Fruit fly (Drosophila melanogaster): ENCODE results near the gene aspr.
"Not testable (repeated sequence)": the region's sequence is repeated elsewhere in the genome, so short reads cannot be mapped to it uniquely, and the experiment has no call there.

aspr gene

dm6 chrX:20166484-20167038, 18.6 kb downstream of the aspr start, which contains the start of gene CG9577:
Gene CG9577 (plus strand): TSS chrX:20166673.
- TF ChIP-seq CG8478 (optimal IDR thresholded peaks at IDR 0.05) (no peak), CTCF (optimal IDR thresholded peaks at IDR 0.05) (no peak)

- TF ChIP-seq CTCF (optimal IDR thresholded peaks at IDR 0.05) (no peak), CG8478 (optimal IDR thresholded peaks at IDR 0.05) (no peak)
Observed at dm6 chrX:20169898-20170297, 22.0 kb downstream of the aspr start, which contains the start of the genes CG9581 and CG9578. Gene CG9581 (minus strand): TSS chrX:20169981. Gene CG9578 (plus strand): TSS chrX:20170222.

DNA sequence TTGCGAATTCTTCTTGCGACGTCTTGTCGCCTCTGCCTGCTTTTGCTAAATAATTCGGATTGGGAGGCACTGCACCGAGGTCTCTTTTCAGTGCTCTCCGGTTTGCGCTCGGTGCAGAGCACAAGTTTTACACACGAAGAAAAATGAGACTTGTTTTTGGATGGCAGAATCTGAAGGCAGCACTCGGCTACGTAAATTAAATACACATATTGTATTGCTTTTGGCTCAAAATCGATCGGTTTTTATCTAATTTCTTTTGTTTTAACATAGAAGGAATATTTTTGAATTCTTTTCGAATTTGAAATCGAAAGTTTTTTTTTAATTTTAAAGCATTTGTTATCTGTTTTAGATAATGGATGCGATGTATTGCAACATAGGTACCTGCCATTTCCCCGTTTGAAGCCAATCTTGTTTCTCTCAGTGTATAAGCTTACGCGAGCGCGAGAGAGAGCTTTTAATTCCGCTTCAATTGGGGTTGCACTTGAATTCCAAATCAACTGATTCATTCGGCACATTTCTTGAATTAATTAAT, 25.6 kb downstream of the aspr start, which contains the start of gene AnxB10:
Gene AnxB10 (minus strand): TSS at position 51 of the 532 bp plus-strand sequence.
- TF ChIP-seq CTCF (optimal IDR thresholded peaks at IDR 0.05), result no peak
- no peak for TF ChIP-seq CG8478 (optimal IDR thresholded peaks at IDR 0.05)

dm6 chrX:20178538-20178937, 30.6 kb downstream of the aspr start, which contains the start of gene Sdic1:
Gene Sdic1 (minus strand): TSS chrX:20178638.
- not testable (repeated sequence) for TF ChIP-seq CTCF, CG8478 (optimal IDR thresholded peaks at IDR 0.05)

DNA sequence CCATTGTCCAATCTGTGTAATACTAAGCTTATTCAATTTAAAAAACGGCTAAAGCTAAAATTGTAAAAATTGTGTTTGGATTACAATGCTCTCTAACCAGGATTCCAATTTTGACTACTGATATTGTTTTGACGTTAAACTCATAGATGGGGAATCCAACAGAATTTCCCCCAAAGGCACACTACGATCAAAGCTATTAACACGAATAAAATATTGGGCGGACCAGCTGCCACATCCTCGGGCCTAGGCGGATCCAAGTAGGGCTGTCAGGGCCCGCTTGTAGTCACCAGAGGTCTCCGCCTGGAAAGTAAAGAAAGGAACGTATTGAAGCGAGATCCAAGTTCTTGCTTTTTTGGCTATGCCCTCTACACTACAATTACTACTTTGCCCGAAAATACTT, 38.5 kb downstream of the aspr start, which contains the start of gene Sdic2:
Gene Sdic2 (minus strand): TSS at position 101 of the 400 bp plus-strand sequence.
- TF ChIP-seq CTCF, CG8478 (optimal IDR thresholded peaks at IDR 0.05): not testable (repeated sequence)

dm6 chrX:20194127-20194526, 46.2 kb downstream of the aspr start, which contains the start of gene Sdic3:
Gene Sdic3 (minus strand): TSS chrX:20194227.
- TF ChIP-seq CG8478, CTCF (optimal IDR thresholded peaks at IDR 0.05): not testable (repeated sequence)

- TF ChIP-seq CTCF, CG8478 (optimal IDR thresholded peaks at IDR 0.05): not testable (repeated sequence)
Observed at dm6 chrX:20201833-20202232, 53.9 kb downstream of the aspr start, which contains the start of gene SdicA. Gene SdicA (minus strand): TSS chrX:20201933.
